Worm (Caenorhabditis elegans) whole organism, L4 larva: Measurements from ENCODE around the gene R02D5.6.

Experiments used
- R02D3.7 ChIP-seq: fragments of 150-350 bp; sonication (generic microtip); optimal IDR thresholded peaks from 3 replicates; lab custom pipeline; 2014; ENCODE audit warnings: missing biosample characterization, missing genetic modification characterization
- T26A8.4 ChIP-seq: fragments of 200-800 bp; sonication (Bioruptor generic); IDR thresholded peaks from 2 replicates; pipeline ENCODE4 v1.3.6; 2022; ENCODE audit warnings: missing genetic modification characterization, missing compliant biosample characterization
- aha-1 ChIP-seq: fragments of 150-350 bp; peaks from one replicate; lab custom pipeline; 2014; ENCODE audit warnings: missing biosample characterization, missing genetic modification characterization
- ama-1 ChIP-seq: fragments of 150-350 bp; optimal IDR thresholded peaks from 2 replicates; lab custom pipeline; 2014; ENCODE audit warnings: inconsistent platforms, mixed read lengths
- ceh-20 ChIP-seq: fragments of 200-800 bp; sonication (Bioruptor generic); IDR thresholded peaks from 2 replicates; pipeline ENCODE4 v1.3.6; 2022; ENCODE audit warnings: missing genetic modification reagents, missing genetic modification characterization, missing compliant biosample characterization
- ceh-32 ChIP-seq: sonication (generic microtip); optimal IDR thresholded peaks from 2 replicates; lab custom pipeline; 2016; ENCODE audit warnings: mild to moderate bottlenecking, missing genetic modification characterization, missing compliant biosample characterization; ENCODE audit not compliant: poor library complexity
- ceh-44 ChIP-seq: fragments of 200-800 bp; sonication (Bioruptor generic); IDR thresholded peaks from 2 replicates; pipeline ENCODE4 v1.3.6; 2022; ENCODE audit warnings: missing genetic modification reagents, missing genetic modification characterization, missing compliant biosample characterization
- ceh-62 ChIP-seq: sonication (generic microtip); optimal IDR thresholded peaks from 2 replicates; lab custom pipeline; 2017; ENCODE audit warnings: missing biosample characterization, missing genetic modification characterization
- cey-2 ChIP-seq: sonication (generic microtip); optimal IDR thresholded peaks from 3 replicates; lab custom pipeline; 2017; ENCODE audit warnings: missing genetic modification characterization, mild to moderate bottlenecking, missing compliant biosample characterization, antibody characterized with exemption, borderline replicate concordance; ENCODE audit not compliant: insufficient read depth
- dmd-6 ChIP-seq: fragments of 200-800 bp; sonication (Bioruptor generic); IDR thresholded peaks from 2 replicates; pipeline ENCODE4 v1.3.6; 2022; ENCODE audit warnings: missing genetic modification reagents, missing genetic modification characterization, missing compliant biosample characterization
- dve-1 ChIP-seq: sonication (generic microtip); optimal IDR thresholded peaks from 2 replicates; lab custom pipeline; 2017; ENCODE audit warnings: antibody characterized with exemption, mild to moderate bottlenecking, missing genetic modification characterization, missing compliant biosample characterization; ENCODE audit not compliant: insufficient read depth
- egl-43 ChIP-seq: fragments of 200-800 bp; sonication (Bioruptor generic); IDR thresholded peaks from 2 replicates; pipeline ENCODE4 v1.3.6; 2022; ENCODE audit warnings: missing genetic modification reagents, missing genetic modification characterization, missing compliant biosample characterization
- fkh-10 ChIP-seq: fragments of 150-350 bp; optimal IDR thresholded peaks from 2 replicates; lab custom pipeline; 2014; ENCODE audit warnings: missing biosample characterization, missing genetic modification reagents, missing genetic modification characterization
- gei-8 ChIP-seq: fragments of 200-800 bp; sonication (Bioruptor generic); optimal IDR thresholded peaks from 2 replicates; lab custom pipeline; 2018; ENCODE audit warnings: mild to moderate bottlenecking, missing genetic modification characterization, missing compliant biosample characterization
- hif-1 ChIP-seq, 2 experiments: sonication (generic microtip); optimal IDR thresholded peaks; 2 replicates each; lab custom pipeline; 2016 to 2017; ENCODE audit warnings: missing compliant biosample characterization in 2 of 2, missing genetic modification characterization in 2 of 2, missing genetic modification reagents in 2 of 2, missing genotype in 2 of 2, mild to moderate bottlenecking in 1 of 2
- hlh-30 ChIP-seq: sonication (generic microtip); optimal IDR thresholded peaks from 2 replicates; lab custom pipeline; 2017; ENCODE audit warnings: antibody characterized with exemption, mild to moderate bottlenecking, missing genetic modification characterization, missing compliant biosample characterization; ENCODE audit not compliant: insufficient read depth
- hmg-1.1 ChIP-seq: fragments of 200-800 bp; sonication (Bioruptor generic); IDR thresholded peaks from 2 replicates; pipeline ENCODE4 v1.3.6; 2022; ENCODE audit warnings: missing genetic modification reagents, missing genetic modification characterization, missing compliant biosample characterization
- lim-7 ChIP-seq: fragments of 200-800 bp; sonication (Bioruptor generic); IDR thresholded peaks from 2 replicates; pipeline ENCODE4 v1.3.6; 2022; ENCODE audit warnings: missing genetic modification characterization, missing compliant biosample characterization
- lin-13 ChIP-seq: fragments of 150-350 bp; optimal IDR thresholded peaks from 2 replicates; lab custom pipeline; 2014; ENCODE audit warnings: missing biosample characterization, missing genetic modification reagents, missing genetic modification characterization
- lir-3 ChIP-seq: sonication (generic microtip); optimal IDR thresholded peaks from 2 replicates; lab custom pipeline; 2016; ENCODE audit warnings: mild to moderate bottlenecking, missing genetic modification characterization, missing compliant biosample characterization
- mdl-1 ChIP-seq, 2 experiments: fragments of 150-350 bp in 1 of 2; sonication (generic microtip) in 1 of 2; optimal IDR thresholded peaks; 2 replicates each; lab custom pipeline; 2014 to 2017; ENCODE audit warnings: missing biosample characterization in 2 of 2, missing genetic modification characterization in 2 of 2
- mxl-2 ChIP-seq: fragments of 200-800 bp; sonication (Bioruptor generic); conservative IDR thresholded peaks from 2 replicates; pipeline ENCODE4 v1.3.6; 2022; ENCODE audit warnings: missing genetic modification reagents, missing genetic modification characterization, missing compliant biosample characterization
- mxl-3 ChIP-seq: fragments of 200-800 bp; sonication (Bioruptor generic); optimal IDR thresholded peaks from 2 replicates; lab custom pipeline; 2018; ENCODE audit warnings: mild to moderate bottlenecking, missing genetic modification characterization, missing compliant biosample characterization
- nhr-10 ChIP-seq: fragments of 150-350 bp; optimal IDR thresholded peaks from 2 replicates; lab custom pipeline; 2014; ENCODE audit warnings: missing biosample characterization, missing genetic modification characterization
- nhr-111 ChIP-seq: fragments of 200-800 bp; sonication (Bioruptor generic); optimal IDR thresholded peaks from 2 replicates; lab custom pipeline; 2018; ENCODE audit warnings: mild to moderate bottlenecking, missing genetic modification characterization, missing compliant biosample characterization
- nhr-28 ChIP-seq: fragments of 150-350 bp; optimal IDR thresholded peaks from 2 replicates; lab custom pipeline; 2014; ENCODE audit warnings: missing biosample characterization, missing genetic modification characterization
- nhr-42 ChIP-seq: fragments of 200-800 bp; sonication (Bioruptor generic); IDR thresholded peaks from 2 replicates; pipeline ENCODE4 v1.3.6; 2022; ENCODE audit warnings: missing genetic modification characterization, missing compliant biosample characterization
- nhr-6 ChIP-seq: fragments of 150-350 bp; optimal IDR thresholded peaks from 2 replicates; lab custom pipeline; 2014; ENCODE audit warnings: missing biosample characterization, missing genetic modification characterization
- nhr-76 ChIP-seq: fragments of 150-350 bp; optimal IDR thresholded peaks from 2 replicates; lab custom pipeline; 2014; ENCODE audit warnings: missing biosample characterization, missing genetic modification characterization
- nhr-77 ChIP-seq: fragments of 150-350 bp; optimal IDR thresholded peaks from 2 replicates; lab custom pipeline; 2014; ENCODE audit warnings: missing biosample characterization, missing genetic modification characterization
- rbr-2 ChIP-seq: sonication (generic microtip); optimal IDR thresholded peaks from 2 replicates; lab custom pipeline; 2016; ENCODE audit warnings: missing genotype, missing genetic modification characterization, missing compliant biosample characterization
- sdz-12 ChIP-seq: fragments of 200-800 bp; sonication (Bioruptor generic); optimal IDR thresholded peaks from 2 replicates; lab custom pipeline; 2018; ENCODE audit warnings: mild to moderate bottlenecking, missing genetic modification characterization, missing compliant biosample characterization
- spr-1 ChIP-seq: sonication (generic microtip); optimal IDR thresholded peaks from 2 replicates; lab custom pipeline; 2016; ENCODE audit warnings: mild to moderate bottlenecking, missing genetic modification characterization, missing compliant biosample characterization
- tra-1 ChIP-seq: fragments of 200-800 bp; sonication (Bioruptor generic); IDR thresholded peaks from 2 replicates; pipeline ENCODE4 v1.3.6; 2022; ENCODE audit warnings: missing genetic modification reagents, missing genetic modification characterization, missing compliant biosample characterization
- unc-62 ChIP-seq, 3 experiments: fragments of 150-350 bp in 1 of 3; sonication (generic microtip); optimal IDR thresholded peaks in 2 of 3; peaks in 1 of 3; 1 replicate in 1 of 3; 2 replicates in 2 of 3; lab custom pipeline; 2014 to 2017; ENCODE audit warnings: missing biosample characterization in 3 of 3, missing genetic modification characterization in 3 of 3, missing genetic modification reagents in 3 of 3, missing genotype in 1 of 3

Gene R02D5.6

ce11 chrV:14523788-14524582 lies 6.1 kb upstream of the R02D5.6 start, which contains the start of gene ril-1 (continued):
- TF ChIP-seq mxl-3 (peak; percentile 6), ceh-44 (GFP tag; lab: Robert Waterston, UW) (no peak), lin-13 (peak; percentile 40), dmd-6 (GFP tag; lab: Robert Waterston, UW) (no peak), hlh-30 (tag; lab: Kevin White, UChicago) (peak; percentile 35), hif-1 (tag; optimal IDR thresholded peaks at IDR 0.05; lab: Kevin White, UChicago) (peak in 1 of 2 experiments; percentile 28), rbr-2 (tag; lab: Kevin White, UChicago) (peak; percentile 41), nhr-111 (no peak)

ce11 chrV:14523105-14523504 lies 5.2 kb upstream of the R02D5.6 start, which contains the start of gene C53A5.2:
C53A5.2 (minus strand) TSS chrV:14523205.
- no peak for TF ChIP-seq mxl-2 (GFP tag; lab: Robert Waterston, UW)
- no peak for TF ChIP-seq lin-13
- TF ChIP-seq ceh-20 (GFP tag; lab: Robert Waterston, UW), result no peak
- no peak for TF ChIP-seq aha-1 (tag; lab: Kevin White, UChicago)
- TF ChIP-seq fkh-10, result no peak

DNA sequence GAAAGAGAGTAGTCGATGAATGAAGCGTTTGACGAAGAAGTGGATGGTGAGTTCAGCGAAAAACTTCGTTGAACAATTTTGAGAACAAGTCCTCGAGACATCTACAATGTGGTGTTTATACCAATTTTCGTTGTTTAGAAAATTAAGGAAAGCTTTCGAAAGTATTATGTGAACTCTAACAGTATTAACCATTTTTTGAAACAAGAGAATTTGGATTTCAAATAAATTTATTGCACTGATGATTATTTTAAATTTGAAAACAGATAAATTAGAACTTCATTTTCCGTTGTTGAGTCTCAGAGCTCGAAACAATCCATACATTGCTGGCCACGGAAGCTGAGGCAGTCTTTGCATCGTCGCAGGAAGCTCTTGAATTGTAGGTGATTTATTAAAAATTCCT lies 4.6 kb upstream of the R02D5.6 start, which contains the start of gene C53A5.16:
Gene C53A5.16 (minus strand): TSS at position 101 of the 400 bp plus-strand sequence.
- TF ChIP-seq lir-3 (no peak), gei-8 (GFP tag; lab: Kevin White, UChicago) (no peak), unc-62 (GFP tag; optimal IDR thresholded peaks at IDR 0.05 in 1 of 2; lab: Kevin White, UChicago) (no peak), unc-62 (tag; optimal IDR thresholded peaks at IDR 0.05; lab: Kevin White, UChicago) (no peak)

- TF ChIP-seq nhr-42 (GFP tag; lab: Robert Waterston, UW) (no peak), unc-62 (GFP tag; optimal IDR thresholded peaks at IDR 0.05 in 1 of 2; lab: Kevin White, UChicago) (peak in 1 of 2 experiments; percentile 32), unc-62 (tag; optimal IDR thresholded peaks at IDR 0.05; lab: Kevin White, UChicago) (no peak), nhr-10 (tag; lab: Kevin White, UChicago) (no peak)
Measured at ce11 chrV:14521000-14521399, 3.1 kb upstream of the R02D5.6 start, which contains the start of gene C53A5.17. C53A5.17 (minus strand) TSS chrV:14521100.

ce11 chrV:14519268-14519667 lies 1.4 kb upstream of the R02D5.6 start, which contains the start of gene R02D5.8:
R02D5.8 (minus strand) TSS chrV:14519368.
- TF ChIP-seq T26A8.4 (no peak), R02D3.7 (no peak), ceh-32 (tag; lab: Kevin White, UChicago) (no peak), tra-1 (GFP tag; lab: Robert Waterston, UW) (no peak)
- TF ChIP-seq, all 104 proteins: peak for 0

DNA sequence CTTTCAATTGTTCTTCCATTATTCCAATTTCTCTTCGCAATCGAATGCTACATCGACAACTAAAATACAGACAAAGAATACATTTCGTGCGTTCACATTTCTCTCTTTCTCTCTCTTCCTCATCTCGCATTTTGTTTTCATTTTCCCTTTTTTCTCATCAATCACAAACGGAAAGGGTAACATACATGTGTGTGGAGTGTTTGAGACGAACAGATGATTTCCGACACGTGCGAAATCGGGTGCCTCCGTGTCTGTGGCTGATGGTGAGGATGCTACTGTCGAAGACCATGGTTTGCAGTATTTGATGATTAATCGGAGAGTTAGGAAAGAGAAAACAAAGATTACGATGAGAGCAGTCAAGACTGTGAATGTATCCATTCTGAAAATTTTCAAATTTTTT lies 7.2 kb downstream of the R02D5.6 start, which contains the start of gene R02D5.9:
Gene R02D5.9 (minus strand): TSS at position 378 of the 400 bp plus-strand sequence.
- TF ChIP-seq mxl-3, result peak; percentile 91
- TF ChIP-seq nhr-77, result peak; percentile 47
- peak; percentile 85 for TF ChIP-seq hlh-30 (tag; lab: Kevin White, UChicago)
- TF ChIP-seq spr-1 (tag; lab: Kevin White, UChicago), result no peak
- no peak for TF ChIP-seq hmg-1.1 (GFP tag; lab: Robert Waterston, UW)
- TF ChIP-seq lin-13, result no peak
- TF ChIP-seq cey-2 (tag; lab: Kevin White, UChicago), result peak; percentile 52
- TF ChIP-seq ceh-62 (tag; lab: Kevin White, UChicago), result no peak
- peak; percentile 54; the same call in 1 of the 2 replicates for TF ChIP-seq tra-1 (GFP tag; lab: Robert Waterston, UW)
- TF ChIP-seq egl-43 (GFP tag; lab: Robert Waterston, UW), result no peak
- no peak for TF ChIP-seq lim-7 (GFP tag; lab: Robert Waterston, UW)
- TF ChIP-seq dve-1, result peak; percentile 61
- no peak for TF ChIP-seq ama-1 (lab: Kevin White, UChicago)
- peak; percentile 77 to 97 for TF ChIP-seq mdl-1 (tag; optimal IDR thresholded peaks at IDR 0.05; lab: Kevin White, UChicago)
- TF ChIP-seq nhr-76, result peak; percentile 14
- TF ChIP-seq nhr-6, result peak; percentile 85
- no peak for TF ChIP-seq sdz-12 (GFP tag; lab: Kevin White, UChicago)
- peak; percentile 89 for TF ChIP-seq nhr-28 (tag; lab: Kevin White, UChicago)
- no peak for TF ChIP-seq aha-1 (tag; lab: Kevin White, UChicago)
- TF ChIP-seq unc-62 (GFP tag; optimal IDR thresholded peaks at IDR 0.05 in 1 of 2; lab: Kevin White, UChicago), result peak in 1 of 2 experiments; percentile 85
- TF ChIP-seq unc-62 (tag; optimal IDR thresholded peaks at IDR 0.05; lab: Kevin White, UChicago), result no peak
